Fruit fly (Drosophila melanogaster): ENCODE data around the gene CG9147.
A peak's percentile ranks its signal among the peaks of the same experiment; 100 is the strongest.

CG9147 gene

DNA sequence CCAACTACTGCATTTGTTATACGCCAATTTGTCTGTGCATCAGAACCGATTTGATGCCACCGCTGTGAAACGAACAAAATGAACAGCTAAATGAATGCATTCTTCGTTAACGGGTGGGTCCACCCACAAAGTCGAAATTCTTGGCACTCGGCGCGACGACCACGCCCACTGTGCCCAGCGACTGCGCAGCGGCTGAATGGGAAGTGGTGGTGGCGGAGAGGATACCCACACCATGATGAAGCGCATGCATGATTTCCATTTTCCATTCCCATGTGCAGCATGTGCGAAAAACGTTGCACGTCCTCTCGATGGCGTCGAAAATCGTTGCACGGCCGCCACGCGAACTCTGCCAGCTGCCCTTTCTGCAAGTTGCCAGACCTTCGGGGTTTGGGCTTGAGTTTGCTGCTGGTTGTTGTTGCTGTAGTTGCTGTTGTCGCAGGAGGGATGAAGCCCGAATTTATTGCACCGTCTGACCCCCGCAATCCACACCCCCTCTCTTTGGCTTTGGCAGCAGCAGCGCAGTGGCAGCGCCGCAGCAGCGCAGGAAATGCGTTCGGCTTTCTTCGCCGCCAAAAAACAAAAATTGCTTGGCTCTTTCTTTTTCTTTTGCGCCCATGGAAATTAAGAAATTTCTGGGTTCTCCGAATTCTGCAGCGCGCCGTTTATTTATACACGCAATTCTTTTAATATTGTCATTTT, 15.5 kb downstream of the CG9147 start (continued):
- TF ChIP-seq CG10654 (GFP tag; optimal IDR thresholded peaks at IDR 0.05) (no peak), CG7271 (tag; optimal IDR thresholded peaks at IDR 0.05) (no peak), CG8290 (GFP tag; optimal IDR thresholded peaks at IDR 0.05) (no peak), CG8290 (tag; optimal IDR thresholded peaks at IDR 0.05) (no peak)

DNA sequence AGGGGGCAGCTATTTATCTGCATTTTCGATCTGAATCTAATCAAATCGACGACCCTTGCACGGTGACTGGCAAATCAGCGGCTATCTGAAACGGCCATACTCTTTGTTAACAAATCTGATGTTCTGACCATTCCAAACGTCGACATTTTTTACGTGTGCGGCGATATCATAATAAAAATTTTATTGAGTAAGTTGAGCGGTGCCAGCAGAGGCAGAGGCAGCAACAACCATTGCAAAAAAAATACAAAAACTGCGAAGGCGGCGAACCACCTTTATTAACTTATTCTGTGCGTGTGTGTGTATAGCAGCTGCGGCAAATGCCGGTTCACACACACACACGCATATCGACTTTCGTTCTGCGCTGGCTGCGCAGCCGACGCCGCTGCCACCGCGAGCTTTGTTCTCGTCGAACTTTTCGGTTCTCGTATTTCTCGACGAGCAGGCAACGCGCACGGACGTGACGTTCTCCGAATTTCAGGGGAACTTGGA, 16.4 kb downstream of the CG9147 start, which contains the start of gene Kr-h1:
TSS of gene Kr-h1 (plus strand) at position 447 of the 489 bp plus-strand sequence.
- TF ChIP-seq chinmo (GFP tag; IDR thresholded peaks at IDR 0.05; ENCODE audit: partially characterized antibody) (peak; percentile 96), Chrac-16 (GFP tag; optimal IDR thresholded peaks at IDR 0.05) (no peak), Kr (GFP tag; optimal IDR thresholded peaks at IDR 0.05) (no peak), so (GFP tag; IDR thresholded peaks at IDR 0.05) (0 out of 3 replicates have a peak, but pooled peaks have one; percentile 35), B-H2 (GFP tag; optimal IDR thresholded peaks at IDR 0.05) (peak; percentile 27), trem (tag; optimal IDR thresholded peaks at IDR 0.05) (no peak), ato (GFP tag; IDR thresholded peaks at IDR 0.05; ENCODE audit: partially characterized antibody) (no peak), CG6175 (GFP tag; IDR thresholded peaks at IDR 0.05) (peak; percentile 80; the same call in 2 of the 3 replicates), CG34422 (GFP tag; IDR thresholded peaks at IDR 0.05) (peak; percentile 26; the same call in 1 of the 3 replicates), CG13424 (tag; optimal IDR thresholded peaks at IDR 0.05) (no peak), CG13287 (GFP tag; IDR thresholded peaks at IDR 0.05; ENCODE audit: partially characterized antibody) (peak; percentile 42; the same call in 1 of the 2 replicates), corto (GFP tag; optimal IDR thresholded peaks at IDR 0.05) (peak; percentile 43), scrt (GFP tag; optimal IDR thresholded peaks at IDR 0.05) (peak; percentile 14), Mes4 (GFP tag; optimal IDR thresholded peaks at IDR 0.05) (no peak), CG12219 (GFP tag; optimal IDR thresholded peaks at IDR 0.05) (no peak), rib (GFP tag; IDR thresholded peaks at IDR 0.05) (peak; percentile 85), CG34376 (GFP tag; optimal IDR thresholded peaks at IDR 0.05) (peak; percentile 14), al (GFP tag; IDR thresholded peaks at IDR 0.05) (no peak), Deaf1 (tag; optimal IDR thresholded peaks at IDR 0.05) (peak; percentile 3), PHDP (tag; optimal IDR thresholded peaks at IDR 0.05) (no peak), Scr (GFP tag; IDR thresholded peaks at IDR 0.05; ENCODE audit: partially characterized antibody) (0 out of 2 replicates have a peak, but pooled peaks have one; percentile 12), CG12769 (tag; optimal IDR thresholded peaks at IDR 0.05) (peak; percentile 11), ftz-f1 (GFP tag; optimal IDR thresholded peaks at IDR 0.05) (peak; percentile 44), CG9817 (tag; optimal IDR thresholded peaks at IDR 0.05) (no peak), ac (GFP tag; optimal IDR thresholded peaks at IDR 0.05) (no peak), CG34224 (GFP tag; IDR thresholded peaks at IDR 0.05; ENCODE audit: partially characterized antibody) (peak; percentile 39; the same call in 1 of the 3 replicates), abd-A (tag; optimal IDR thresholded peaks at IDR 0.05) (peak; percentile 6), CG14860 (GFP tag; IDR thresholded peaks at IDR 0.05; ENCODE audit: partially characterized antibody) (no peak), CG12155 (GFP tag; optimal IDR thresholded peaks at IDR 0.05) (peak; percentile 72), stc (GFP tag; IDR thresholded peaks at IDR 0.05) (0 out of 2 replicates have a peak, but pooled peaks have one; percentile 21), CG17802 (tag; optimal IDR thresholded peaks at IDR 0.05) (no peak), tna (GFP tag; IDR thresholded peaks at IDR 0.05; ENCODE audit: partially characterized antibody) (no peak), Bgb (GFP tag; IDR thresholded peaks at IDR 0.05; ENCODE audit: partially characterized antibody) (peak; percentile 23; the same call in 1 of the 2 replicates), mirr (GFP tag; optimal IDR thresholded peaks at IDR 0.05) (peak; percentile 54), ATbp (GFP tag; optimal IDR thresholded peaks at IDR 0.05) (no peak), gro (GFP tag; optimal IDR thresholded peaks at IDR 0.05) (peak; percentile 11), Fer2 (tag; optimal IDR thresholded peaks at IDR 0.05) (no peak), pzg (GFP tag; optimal IDR thresholded peaks at IDR 0.05) (no peak), Rfx (GFP tag; IDR thresholded peaks at IDR 0.05) (0 out of 2 replicates have a peak, but pooled peaks have one; percentile 17), ash1 (GFP tag; optimal IDR thresholded peaks at IDR 0.05) (no peak), Jarid2 (GFP tag; optimal IDR thresholded peaks at IDR 0.05) (peak; percentile 33), gt (GFP tag; IDR thresholded peaks at IDR 0.05) (no peak)

All from whole organism, embryonic.